Fruit fly (Drosophila melanogaster) whole organism, embryonic: ENCODE results near the gene CG33090.
A peak's percentile ranks its signal among the peaks of the same experiment; 100 is the strongest.

Experiments used
- Atf-2 ChIP-seq: fragments of 200-800 bp; sonication (Bioruptor generic); optimal IDR thresholded peaks from 2 replicates; lab custom pipeline; 2016; ENCODE audit warnings: missing biosample characterization, missing genetic modification characterization
- Atf3 ChIP-seq: fragments of 200-800 bp; sonication (Bioruptor generic); optimal IDR thresholded peaks from 3 replicates; lab custom pipeline; 2016; ENCODE audit warnings: missing biosample characterization, missing genetic modification characterization
- CG10267 ChIP-seq: fragments of 200-800 bp; sonication (Bioruptor generic); optimal IDR thresholded peaks from 2 replicates; lab custom pipeline; 2018; ENCODE audit warnings: missing biosample characterization, mild to moderate bottlenecking, missing genetic modification characterization, moderate library complexity
- CG11398 ChIP-seq: fragments of 200-800 bp; sonication (Bioruptor generic); optimal IDR thresholded peaks from 2 replicates; lab custom pipeline; 2016; ENCODE audit warnings: missing biosample characterization, missing genetic modification characterization
- CG12104 ChIP-seq: fragments of 200-800 bp; sonication (Bioruptor generic); optimal IDR thresholded peaks from 3 replicates; lab custom pipeline; 2016; ENCODE audit warnings: missing biosample characterization, missing genetic modification characterization
- CG12219 ChIP-seq: fragments of 200-800 bp; sonication (Bioruptor generic); optimal IDR thresholded peaks from 3 replicates; lab custom pipeline; 2018; ENCODE audit warnings: missing biosample characterization, mild to moderate bottlenecking, missing genetic modification characterization
- CG15601 ChIP-seq: fragments of 200-800 bp; sonication (Bioruptor generic); optimal IDR thresholded peaks from 3 replicates; lab custom pipeline; 2019; ENCODE audit warnings: missing biosample characterization, mild to moderate bottlenecking, missing genetic modification characterization, moderate library complexity
- CG1647 ChIP-seq: fragments of 200-800 bp; sonication (Bioruptor generic); optimal IDR thresholded peaks from 3 replicates; lab custom pipeline; 2016; ENCODE audit warnings: missing biosample characterization, missing genetic modification characterization
- CG17361 ChIP-seq: fragments of 200-800 bp; sonication (Bioruptor generic); IDR thresholded peaks from 3 replicates; pipeline ENCODE4 v1.3.6; 2022; ENCODE audit warnings: missing biosample characterization, missing genetic modification characterization
- CG17912 ChIP-seq: fragments of 200-800 bp; sonication (Bioruptor generic); optimal IDR thresholded peaks from 2 replicates; lab custom pipeline; 2018; ENCODE audit warnings: missing biosample characterization, mild to moderate bottlenecking, missing genetic modification characterization
- CG18619 ChIP-seq: fragments of 200-800 bp; sonication (Bioruptor generic); optimal IDR thresholded peaks from 3 replicates; lab custom pipeline; 2017; ENCODE audit warnings: missing biosample characterization, mild to moderate bottlenecking, missing genetic modification characterization
- CG3065 ChIP-seq: fragments of 200-800 bp; sonication (Bioruptor generic); optimal IDR thresholded peaks from 2 replicates; lab custom pipeline; 2016; ENCODE audit warnings: missing biosample characterization, missing genetic modification characterization
- CG31388 ChIP-seq: fragments of 200-800 bp; sonication (Bioruptor generic); optimal IDR thresholded peaks from 2 replicates; lab custom pipeline; 2016; ENCODE audit warnings: missing biosample characterization, missing genetic modification characterization
- CG33557 ChIP-seq: fragments of 200-800 bp; sonication (Bioruptor generic); optimal IDR thresholded peaks from 2 replicates; lab custom pipeline; 2019; ENCODE audit warnings: missing biosample characterization, mild to moderate bottlenecking, missing genetic modification characterization, moderate library complexity
- CG3407 ChIP-seq: fragments of 200-800 bp; sonication (Bioruptor generic); optimal IDR thresholded peaks from 2 replicates; lab custom pipeline; 2018; ENCODE audit warnings: missing biosample characterization, mild to moderate bottlenecking, missing genetic modification characterization
- CG4707 ChIP-seq: fragments of 200-800 bp; sonication (Bioruptor generic); optimal IDR thresholded peaks from 2 replicates; lab custom pipeline; 2018; ENCODE audit warnings: missing biosample characterization, mild to moderate bottlenecking, missing genetic modification characterization, moderate library complexity
- CG6272 ChIP-seq: fragments of 200-800 bp; sonication (Bioruptor generic); IDR thresholded peaks from 2 replicates; pipeline ENCODE4 v1.3.6; 2022; ENCODE audit warnings: missing biosample characterization, missing genetic modification characterization
- CG6683 ChIP-seq: fragments of 200-800 bp; sonication (Bioruptor generic); optimal IDR thresholded peaks from 2 replicates; lab custom pipeline; 2017; ENCODE audit warnings: missing biosample characterization, mild to moderate bottlenecking, missing genetic modification characterization, missing genetic modification reagents
- CG8290 ChIP-seq, 3 experiments: fragments of 200-800 bp; sonication (Bioruptor generic); optimal IDR thresholded peaks; 2 replicates each; lab custom pipeline; 2016 to 2019; ENCODE audit warnings: missing biosample characterization in 3 of 3, missing genetic modification characterization in 3 of 3, mild to moderate bottlenecking in 2 of 3, moderate library complexity in 1 of 3
- CG8924 ChIP-seq: fragments of 200-800 bp; optimal IDR thresholded peaks from 3 replicates; lab custom pipeline; 2019; ENCODE audit warnings: missing biosample characterization, mild to moderate bottlenecking, missing genetic modification characterization, moderate library complexity
- CG9876 ChIP-seq: fragments of 200-800 bp; sonication (Bioruptor generic); optimal IDR thresholded peaks from 2 replicates; lab custom pipeline; 2016; ENCODE audit warnings: missing biosample characterization, missing genetic modification characterization
- CHES-1-like ChIP-seq: fragments of 200-800 bp; sonication (Bioruptor generic); optimal IDR thresholded peaks from 2 replicates; lab custom pipeline; 2016; ENCODE audit warnings: missing biosample characterization, missing genetic modification characterization
- Dfd ChIP-seq, 2 experiments: fragments of >200 bp; optimal IDR thresholded peaks; 2 replicates each; lab custom pipeline; 2017; ENCODE audit warnings: missing biosample characterization in 2 of 2, missing genetic modification characterization in 2 of 2
- Dref ChIP-seq: fragments of 200-800 bp; sonication (Bioruptor generic); IDR thresholded peaks from 2 replicates; pipeline ENCODE4 v1.3.6; 2022; ENCODE audit warnings: missing biosample characterization, missing genetic modification characterization
- E2f2 ChIP-seq: fragments of 200-800 bp; sonication (Bioruptor generic); IDR thresholded peaks from 2 replicates; pipeline ENCODE4 v1.3.6; 2022; ENCODE audit warnings: missing biosample characterization, missing genetic modification characterization
- HmgD ChIP-seq: fragments of 200-800 bp; sonication (Bioruptor generic); optimal IDR thresholded peaks from 3 replicates; lab custom pipeline; 2016; ENCODE audit warnings: missing biosample characterization, missing genetic modification characterization
- Mrtf ChIP-seq: fragments of 200-800 bp; sonication (Bioruptor generic); IDR thresholded peaks from 3 replicates; pipeline ENCODE4 v1.3.6; 2022; ENCODE audit warnings: missing biosample characterization, missing genetic modification characterization
- Opbp ChIP-seq: fragments of 200-800 bp; sonication (Bioruptor generic); IDR thresholded peaks from 3 replicates; pipeline ENCODE4 v1.3.6; 2022; ENCODE audit warnings: missing biosample characterization, missing genetic modification characterization; ENCODE audit not compliant: partially characterized antibody
- Rfx ChIP-seq: fragments of 200-800 bp; sonication (Bioruptor generic); IDR thresholded peaks from 2 replicates; pipeline ENCODE4 v1.3.6; 2022; ENCODE audit warnings: missing biosample characterization, missing genetic modification characterization
- Tbp ChIP-seq: fragments of >200 bp; optimal IDR thresholded peaks from 2 replicates; lab custom pipeline; 2018; ENCODE audit warnings: missing biosample characterization, missing genetic modification characterization
- Usf ChIP-seq: fragments of 200-800 bp; sonication (Bioruptor generic); optimal IDR thresholded peaks from 2 replicates; lab custom pipeline; 2017; ENCODE audit warnings: missing genotype, missing biosample characterization, missing genetic modification characterization
- YL-1 ChIP-seq: fragments of 200-800 bp; sonication (Bioruptor generic); optimal IDR thresholded peaks from 3 replicates; lab custom pipeline; 2017; ENCODE audit warnings: missing biosample characterization, mild to moderate bottlenecking, missing genetic modification characterization
- ab ChIP-seq: fragments of 200-800 bp; sonication (Bioruptor generic); optimal IDR thresholded peaks from 2 replicates; lab custom pipeline; 2016; ENCODE audit warnings: missing biosample characterization, missing genetic modification characterization
- bab2 ChIP-seq: fragments of 200-800 bp; sonication (Bioruptor generic); optimal IDR thresholded peaks from 2 replicates; lab custom pipeline; 2016; ENCODE audit warnings: missing biosample characterization, missing genetic modification characterization
- bcd ChIP-seq: fragments of 200-800 bp; sonication (Bioruptor generic); optimal IDR thresholded peaks from 2 replicates; lab custom pipeline; 2017; ENCODE audit warnings: missing biosample characterization, mild to moderate bottlenecking, missing genetic modification characterization
- cato ChIP-seq: fragments of 200-800 bp; sonication (Bioruptor generic); optimal IDR thresholded peaks from 2 replicates; lab custom pipeline; 2016; ENCODE audit warnings: missing biosample characterization, missing genetic modification characterization, borderline replicate concordance
- fd102C ChIP-seq: fragments of 200-800 bp; sonication (Bioruptor generic); optimal IDR thresholded peaks from 2 replicates; lab custom pipeline; 2018; ENCODE audit warnings: missing biosample characterization, mild to moderate bottlenecking, missing genetic modification characterization, moderate library complexity
- fu2 ChIP-seq: fragments of 200-800 bp; sonication (Bioruptor generic); optimal IDR thresholded peaks from 2 replicates; lab custom pipeline; 2016; ENCODE audit warnings: missing biosample characterization, missing genetic modification characterization
- gcm2 ChIP-seq: fragments of 200-800 bp; sonication (Bioruptor generic); optimal IDR thresholded peaks from 2 replicates; lab custom pipeline; 2016; ENCODE audit warnings: missing biosample characterization, missing genetic modification characterization
- knrl ChIP-seq: fragments of 200-800 bp; sonication (Bioruptor generic); IDR thresholded peaks from 3 replicates; pipeline ENCODE4 v1.3.6; 2022; ENCODE audit warnings: missing biosample characterization, missing genetic modification characterization; ENCODE audit not compliant: partially characterized antibody
- mam ChIP-seq: fragments of 200-800 bp; sonication (Bioruptor generic); optimal IDR thresholded peaks from 3 replicates; lab custom pipeline; 2016; ENCODE audit warnings: missing biosample characterization, missing genetic modification characterization
- pb ChIP-seq: fragments of 200-800 bp; sonication (Bioruptor generic); optimal IDR thresholded peaks from 3 replicates; lab custom pipeline; 2016; ENCODE audit warnings: missing biosample characterization, missing genetic modification characterization
- run ChIP-seq: fragments of 200-800 bp; sonication (Bioruptor generic); optimal IDR thresholded peaks from 3 replicates; lab custom pipeline; 2018; ENCODE audit warnings: missing biosample characterization, mild to moderate bottlenecking, missing genetic modification characterization
- scrt ChIP-seq: fragments of 200-800 bp; sonication (Bioruptor generic); optimal IDR thresholded peaks from 2 replicates; lab custom pipeline; 2018; ENCODE audit warnings: missing biosample characterization, mild to moderate bottlenecking, missing genetic modification characterization, moderate library complexity
- sens ChIP-seq: fragments of 200-800 bp; sonication (Bioruptor generic); peaks from one replicate; lab custom pipeline; 2016; ENCODE audit warnings: missing biosample characterization, missing genetic modification characterization
- slbo ChIP-seq: fragments of 200-800 bp; sonication (Bioruptor generic); IDR thresholded peaks from 2 replicates; pipeline ENCODE4 v1.3.6; 2022; ENCODE audit warnings: missing biosample characterization, missing genetic modification characterization
- slou ChIP-seq: fragments of 200-800 bp; sonication (Bioruptor generic); optimal IDR thresholded peaks from 3 replicates; lab custom pipeline; 2016; ENCODE audit warnings: missing biosample characterization, missing genetic modification characterization
- ssp ChIP-seq: fragments of 200-800 bp; sonication (Bioruptor generic); IDR thresholded peaks from 2 replicates; pipeline ENCODE4 v1.3.6; 2022; ENCODE audit warnings: missing biosample characterization, missing genetic modification characterization
- tup ChIP-seq: fragments of 200-800 bp; sonication (Bioruptor generic); optimal IDR thresholded peaks from 2 replicates; lab custom pipeline; 2016; ENCODE audit warnings: missing biosample characterization, mild to moderate bottlenecking, missing genetic modification characterization, moderate library complexity
- twi ChIP-seq: fragments of 200-800 bp; optimal IDR thresholded peaks from 2 replicates; lab custom pipeline; 2019; ENCODE audit warnings: missing biosample characterization, mild to moderate bottlenecking, missing genetic modification characterization, moderate library complexity
- zen2 ChIP-seq: fragments of 200-800 bp; sonication (Bioruptor generic); IDR thresholded peaks from 3 replicates; pipeline ENCODE4 v1.3.6; 2022; ENCODE audit warnings: missing biosample characterization, missing genetic modification characterization; ENCODE audit not compliant: partially characterized antibody

Gene CG33090

dm6 chr2L:14361736-14362180 is 27.8 kb downstream of the CG33090 start, which contains the start of gene spel1 (continued):
- TF ChIP-seq CG10267 (tag; lab: Kevin White, UChicago) (peak; percentile 83), mam (peak; percentile 24), CG17912 (GFP tag; lab: Kevin White, UChicago) (no peak), E2f2 (GFP tag; lab: Robert Waterston, UW) (peak; percentile 85), fd102C (GFP tag; lab: Kevin White, UChicago) (no peak), CG3407 (peak; percentile 57), ab (GFP tag; lab: Kevin White, UChicago) (no peak), Dfd (GFP tag; optimal IDR thresholded peaks at IDR 0.05; lab: Kevin White, UChicago) (no peak), slbo (GFP tag; lab: Robert Waterston, UW) (peak; percentile 81), CG31388 (GFP tag; lab: Kevin White, UChicago) (peak; percentile 22), CG17361 (peak; percentile 90), gcm2 (GFP tag; lab: Kevin White, UChicago) (no peak), CG6272 (peak; percentile 63), Atf-2 (no peak), CG4707 (GFP tag; lab: Kevin White, UChicago) (no peak), cato (peak; percentile 20), slou (GFP tag; lab: Kevin White, UChicago) (peak; percentile 69), pb (GFP tag; lab: Kevin White, UChicago) (no peak), Atf3 (GFP tag; lab: Kevin White, UChicago) (no peak), tup (GFP tag; lab: Kevin White, UChicago) (no peak), CG8924 (peak; percentile 86), HmgD (no peak), twi (tag; lab: Kevin White, UChicago) (peak; percentile 46), Usf (GFP tag; lab: Kevin White, UChicago) (no peak), CG18619 (GFP tag; lab: Kevin White, UChicago) (peak; percentile 64), bab2 (GFP tag; lab: Kevin White, UChicago) (peak; percentile 47), CHES-1-like (GFP tag; lab: Kevin White, UChicago) (no peak), ssp (GFP tag; lab: Robert Waterston, UW) (peak; percentile 42; the same call in 1 of the 2 replicates), knrl (GFP tag; lab: Robert Waterston, UW) (no peak), run (tag; lab: Kevin White, UChicago) (peak; percentile 33), CG9876 (GFP tag; lab: Kevin White, UChicago) (no peak), Opbp (no peak), Rfx (GFP tag; lab: Robert Waterston, UW) (peak; percentile 85), CG33557 (GFP tag; lab: Kevin White, UChicago) (peak; percentile 66), CG1647 (peak; percentile 21), CG8290 (GFP tag; optimal IDR thresholded peaks at IDR 0.05; lab: Kevin White, UChicago) (peak; percentile 57), CG8290 (tag; optimal IDR thresholded peaks at IDR 0.05; lab: Kevin White, UChicago) (peak in 1 of 2 experiments; percentile 43), Tbp (GFP tag; lab: Kevin White, UChicago) (no peak), CG6683 (GFP tag; lab: Kevin White, UChicago) (peak; percentile 63), CG12219 (GFP tag; lab: Kevin White, UChicago) (peak; percentile 23), scrt (GFP tag; lab: Kevin White, UChicago) (peak; percentile 54), CG15601 (peak; percentile 58), CG3065 (GFP tag; lab: Kevin White, UChicago) (peak; percentile 11), sens (GFP tag; lab: Kevin White, UChicago) (peak; percentile 93), CG12104 (GFP tag; lab: Kevin White, UChicago) (peak; percentile 32), bcd (GFP tag; lab: Kevin White, UChicago) (peak; percentile 75), CG11398 (GFP tag; lab: Kevin White, UChicago) (no peak), Mrtf (GFP tag; lab: Robert Waterston, UW) (peak; percentile 4; the same call in 1 of the 3 replicates), YL-1 (GFP tag; lab: Kevin White, UChicago) (peak; percentile 31), zen2 (no peak), fu2 (GFP tag; lab: Kevin White, UChicago) (peak; percentile 31), Dref (GFP tag; lab: Robert Waterston, UW) (no peak)
